Worm (Caenorhabditis elegans) whole organism, L2 larva: ENCODE results near the gene ZC53.2.

Experiments
- C34F6.9 ChIP-seq: fragments of 150-350 bp; optimal IDR thresholded peaks from 2 replicates; lab custom pipeline; 2014; ENCODE audit warnings: missing biosample characterization, missing genetic modification characterization
- F13H6.1 ChIP-seq: sonication (generic microtip); optimal IDR thresholded peaks from 2 replicates; lab custom pipeline; 2016; ENCODE audit warnings: missing genetic modification characterization, missing compliant biosample characterization
- R02D3.7 ChIP-seq: fragments of 150-350 bp; optimal IDR thresholded peaks from 2 replicates; lab custom pipeline; 2014; ENCODE audit warnings: missing biosample characterization, missing genetic modification characterization
- Y55F3AM.14 ChIP-seq: fragments of 200-800 bp; sonication (Bioruptor generic); optimal IDR thresholded peaks from 2 replicates; lab custom pipeline; 2018; ENCODE audit warnings: mild to moderate bottlenecking, missing genetic modification characterization, missing compliant biosample characterization
- ZK546.5 ChIP-seq: sonication (generic microtip); optimal IDR thresholded peaks from 2 replicates; lab custom pipeline; 2017; ENCODE audit warnings: missing biosample characterization, missing genetic modification characterization
- alr-1 ChIP-seq: fragments of 150-350 bp; optimal IDR thresholded peaks from 2 replicates; lab custom pipeline; 2014; ENCODE audit warnings: missing biosample characterization, missing genetic modification characterization
- aly-2 ChIP-seq: fragments of 150-350 bp; optimal IDR thresholded peaks from 2 replicates; lab custom pipeline; 2014; ENCODE audit warnings: missing biosample characterization, missing genetic modification characterization
- ama-1 ChIP-seq: fragments of 150-350 bp; optimal IDR thresholded peaks from 2 replicates; lab custom pipeline; 2018; ENCODE audit warnings: inconsistent platforms
- blmp-1 ChIP-seq: sonication (generic microtip); optimal IDR thresholded peaks from 2 replicates; lab custom pipeline; 2017; ENCODE audit warnings: missing genetic modification characterization, mild to moderate bottlenecking, missing compliant biosample characterization, antibody characterized with exemption, moderate library complexity; ENCODE audit not compliant: insufficient read depth
- ceh-16 ChIP-seq: fragments of 150-350 bp; optimal IDR thresholded peaks from 2 replicates; lab custom pipeline; 2014; ENCODE audit warnings: missing biosample characterization, missing genetic modification characterization
- ceh-82 ChIP-seq: fragments of 150-350 bp; optimal IDR thresholded peaks from 2 replicates; lab custom pipeline; 2014; ENCODE audit warnings: missing biosample characterization, missing genetic modification characterization
- crh-2 ChIP-seq: sonication (generic microtip); optimal IDR thresholded peaks from 2 replicates; lab custom pipeline; 2017; ENCODE audit warnings: missing biosample characterization, missing genetic modification characterization
- dmd-4 ChIP-seq: sonication (generic microtip); optimal IDR thresholded peaks from 2 replicates; lab custom pipeline; 2017; ENCODE audit warnings: missing biosample characterization, missing genetic modification characterization
- egl-27 ChIP-seq: sonication (generic microtip); optimal IDR thresholded peaks from 3 replicates; lab custom pipeline; 2017; ENCODE audit warnings: missing biosample characterization, missing genetic modification reagents, missing genetic modification characterization
- elt-1 ChIP-seq: fragments of 150-350 bp; optimal IDR thresholded peaks from 2 replicates; lab custom pipeline; 2014; ENCODE audit warnings: missing biosample characterization, missing genetic modification characterization
- elt-3 ChIP-seq: sonication (generic microtip); optimal IDR thresholded peaks from 2 replicates; lab custom pipeline; 2017; ENCODE audit warnings: missing biosample characterization, missing genetic modification characterization
- fos-1 ChIP-seq: fragments of 150-350 bp; optimal IDR thresholded peaks from 2 replicates; lab custom pipeline; 2014; ENCODE audit warnings: missing biosample characterization, missing genetic modification characterization
- gmeb-1 ChIP-seq: fragments of 150-350 bp; optimal IDR thresholded peaks from 2 replicates; lab custom pipeline; 2014; ENCODE audit warnings: missing biosample characterization, missing genetic modification characterization
- lin-11 ChIP-seq: fragments of 150-350 bp; sonication (generic microtip); optimal IDR thresholded peaks from 2 replicates; lab custom pipeline; 2014; ENCODE audit warnings: missing biosample characterization, missing genetic modification characterization, inconsistent platforms, mixed read lengths
- lin-13 ChIP-seq: fragments of 150-350 bp; optimal IDR thresholded peaks from 2 replicates; lab custom pipeline; 2014; ENCODE audit warnings: missing biosample characterization, missing genetic modification reagents, missing genetic modification characterization
- lin-39 ChIP-seq: fragments of 150-350 bp; optimal IDR thresholded peaks from 2 replicates; lab custom pipeline; 2014; ENCODE audit warnings: missing biosample characterization, missing genetic modification reagents, missing genetic modification characterization
- lsy-2 ChIP-seq, 2 experiments: fragments of 150-350 bp in 1 of 2; sonication (generic microtip) in 1 of 2; optimal IDR thresholded peaks; 2 replicates each; lab custom pipeline; 2014 to 2017; ENCODE audit warnings: missing biosample characterization in 2 of 2, missing genetic modification characterization in 2 of 2
- mab-5 ChIP-seq: fragments of 150-350 bp; optimal IDR thresholded peaks from 2 replicates; lab custom pipeline; 2014; ENCODE audit warnings: missing biosample characterization, missing genetic modification characterization
- mbf-1 ChIP-seq: sonication (generic microtip); optimal IDR thresholded peaks from 2 replicates; lab custom pipeline; 2017; ENCODE audit warnings: missing biosample characterization, missing genetic modification characterization
- mdl-1 ChIP-seq, 2 experiments: fragments of 150-350 bp in 1 of 2; sonication (generic microtip) in 1 of 2; optimal IDR thresholded peaks; 2 replicates each; lab custom pipeline; 2017; ENCODE audit warnings: missing biosample characterization in 2 of 2, missing genetic modification characterization in 2 of 2
- nhr-10 ChIP-seq: sonication (generic microtip); optimal IDR thresholded peaks from 2 replicates; lab custom pipeline; 2017; ENCODE audit warnings: missing biosample characterization, missing genetic modification characterization
- nhr-11 ChIP-seq: fragments of 150-350 bp; optimal IDR thresholded peaks from 2 replicates; lab custom pipeline; 2014; ENCODE audit warnings: missing biosample characterization, missing genetic modification characterization
- nhr-12 ChIP-seq: fragments of 150-350 bp; optimal IDR thresholded peaks from 2 replicates; lab custom pipeline; 2014; ENCODE audit warnings: missing biosample characterization, missing genetic modification characterization
- nhr-129 ChIP-seq: fragments of 150-350 bp; optimal IDR thresholded peaks from 2 replicates; lab custom pipeline; 2014; ENCODE audit warnings: missing biosample characterization, missing genetic modification characterization
- nhr-21 ChIP-seq: fragments of 150-350 bp; optimal IDR thresholded peaks from 2 replicates; lab custom pipeline; 2014; ENCODE audit warnings: missing biosample characterization, missing genetic modification characterization
- nhr-23 ChIP-seq: fragments of 150-350 bp; optimal IDR thresholded peaks from 2 replicates; lab custom pipeline; 2014; ENCODE audit warnings: missing biosample characterization, missing genetic modification reagents, missing genetic modification characterization
- nhr-237 ChIP-seq: fragments of 150-350 bp; optimal IDR thresholded peaks from 2 replicates; lab custom pipeline; 2014; ENCODE audit warnings: missing biosample characterization, missing genetic modification characterization
- nhr-25 ChIP-seq: fragments of 150-350 bp; sonication (generic microtip); optimal IDR thresholded peaks from 3 replicates; lab custom pipeline; 2014; ENCODE audit warnings: missing biosample characterization, missing genetic modification characterization
- nhr-6 ChIP-seq: fragments of 150-350 bp; optimal IDR thresholded peaks from 2 replicates; lab custom pipeline; 2014; ENCODE audit warnings: missing biosample characterization, missing genetic modification characterization
- nhr-77 ChIP-seq: fragments of 150-350 bp; optimal IDR thresholded peaks from 2 replicates; lab custom pipeline; 2014; ENCODE audit warnings: missing biosample characterization, missing genetic modification characterization
- peb-1 ChIP-seq: fragments of 150-350 bp; optimal IDR thresholded peaks from 2 replicates; lab custom pipeline; 2014; ENCODE audit warnings: missing biosample characterization, missing genetic modification characterization
- sem-4 ChIP-seq: fragments of 150-350 bp; optimal IDR thresholded peaks from 2 replicates; lab custom pipeline; 2014; ENCODE audit warnings: missing biosample characterization, missing genetic modification reagents, missing genetic modification characterization
- skn-1 ChIP-seq: sonication (generic microtip); optimal IDR thresholded peaks from 2 replicates; lab custom pipeline; 2017; ENCODE audit warnings: missing biosample characterization, missing genetic modification characterization
- sma-3 ChIP-seq: sonication (generic microtip); optimal IDR thresholded peaks from 2 replicates; lab custom pipeline; 2016; ENCODE audit warnings: missing genetic modification reagents, missing genetic modification characterization, missing compliant biosample characterization
- sma-9 ChIP-seq, 2 experiments: fragments of 150-350 bp in 1 of 2; sonication (generic microtip) in 1 of 2; optimal IDR thresholded peaks; 2 replicates each; lab custom pipeline; 2014 to 2016; ENCODE audit warnings: missing genetic modification characterization in 2 of 2, mild to moderate bottlenecking in 1 of 2, missing biosample characterization in 1 of 2, missing compliant biosample characterization in 1 of 2, missing genetic modification reagents in 1 of 2, moderate library complexity in 1 of 2
- snpc-4 ChIP-seq: fragments of 150-350 bp; optimal IDR thresholded peaks from 2 replicates; lab custom pipeline; 2014; ENCODE audit warnings: missing biosample characterization, missing genetic modification characterization
- unc-39 ChIP-seq: fragments of 150-350 bp; optimal IDR thresholded peaks from 2 replicates; lab custom pipeline; 2014; ENCODE audit warnings: missing biosample characterization, missing genetic modification characterization
- unc-55 ChIP-seq: fragments of 150-350 bp; sonication (generic microtip); optimal IDR thresholded peaks from 3 replicates; lab custom pipeline; 2014; ENCODE audit warnings: missing biosample characterization, missing genetic modification reagents, missing genetic modification characterization
- unc-62 ChIP-seq: fragments of 150-350 bp; optimal IDR thresholded peaks from 2 replicates; lab custom pipeline; 2014; ENCODE audit warnings: missing biosample characterization, missing genetic modification reagents, missing genetic modification characterization
- zag-1 ChIP-seq: fragments of 150-350 bp; optimal IDR thresholded peaks from 2 replicates; lab custom pipeline; 2014; ENCODE audit warnings: missing biosample characterization, missing genetic modification characterization
- ztf-1 ChIP-seq: fragments of 200-800 bp; sonication (Bioruptor generic); conservative IDR thresholded peaks from 2 replicates; pipeline ENCODE4 v1.3.6; 2022; ENCODE audit warnings: missing genetic modification characterization, missing compliant biosample characterization
- ztf-11 ChIP-seq: sonication (generic microtip); optimal IDR thresholded peaks from 2 replicates; lab custom pipeline; 2017; ENCODE audit warnings: missing biosample characterization, missing genetic modification characterization
- ztf-4 ChIP-seq: fragments of 150-350 bp; optimal IDR thresholded peaks from 2 replicates; lab custom pipeline; 2014; ENCODE audit warnings: missing biosample characterization, missing genetic modification characterization

ZC53.2 gene

ce11 chrX:1888445-1889035 lies 35.5 kb downstream of the ZC53.2 start (continued):
- TF ChIP-seq lsy-2 (tag; optimal IDR thresholded peaks at IDR 0.05; lab: Kevin White, UChicago): peak; percentile 50 to 82

DNA sequence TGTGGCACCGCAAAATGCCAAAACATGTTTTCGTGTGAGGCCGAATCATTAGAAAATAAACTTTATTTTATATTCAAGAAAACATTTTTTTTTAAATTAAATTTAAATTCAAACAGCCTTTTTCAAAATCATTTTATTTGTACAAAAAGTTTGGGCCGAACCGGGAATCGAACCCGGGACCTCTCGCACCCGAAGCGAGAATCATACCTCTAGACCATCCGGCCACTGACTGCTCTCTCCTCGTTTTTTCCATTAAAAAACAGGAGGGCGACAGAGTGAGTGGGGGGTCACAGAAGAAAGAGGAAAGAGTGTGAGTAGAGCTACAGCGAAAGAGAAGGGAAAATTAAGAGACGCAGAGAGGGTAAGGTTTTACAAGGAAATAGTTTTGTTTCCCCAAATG lies 43.4 kb downstream of the ZC53.2 start:
- no peak for TF ChIP-seq ZK546.5 (tag; lab: Kevin White, UChicago)
- TF ChIP-seq elt-1 (tag; lab: Kevin White, UChicago): no peak
- TF ChIP-seq Y55F3AM.14 (GFP tag; lab: Kevin White, UChicago): peak; percentile 14
- no peak for TF ChIP-seq nhr-77 (tag; lab: Kevin White, UChicago)
- TF ChIP-seq aly-2: no peak
- peak; percentile 32 for TF ChIP-seq snpc-4 (tag; lab: Kevin White, UChicago)
- TF ChIP-seq gmeb-1 (tag; lab: Kevin White, UChicago): peak; percentile 58
- no peak for TF ChIP-seq nhr-12 (tag; lab: Kevin White, UChicago)
- TF ChIP-seq sem-4 (tag; lab: Kevin White, UChicago): no peak
- TF ChIP-seq mdl-1 (tag; optimal IDR thresholded peaks at IDR 0.05; lab: Kevin White, UChicago): peak in 1 of 2 experiments; percentile 21
- TF ChIP-seq unc-55 (GFP tag; lab: Kevin White, UChicago): peak; percentile 71
- no peak for TF ChIP-seq unc-62
- no peak for TF ChIP-seq nhr-10 (tag; lab: Kevin White, UChicago)
- no peak for TF ChIP-seq nhr-237 (tag; lab: Kevin White, UChicago)
- no peak for TF ChIP-seq elt-3 (tag; lab: Kevin White, UChicago)
- TF ChIP-seq mab-5 (tag; lab: Kevin White, UChicago): no peak
- TF ChIP-seq zag-1 (tag; lab: Kevin White, UChicago): no peak
- TF ChIP-seq C34F6.9 (tag; lab: Kevin White, UChicago): peak; percentile 38
- TF ChIP-seq ceh-82 (tag; lab: Kevin White, UChicago): peak; percentile 5
- TF ChIP-seq dmd-4 (tag; lab: Kevin White, UChicago): no peak
- peak; percentile 42 for TF ChIP-seq fos-1 (tag; lab: Kevin White, UChicago)
- no peak for TF ChIP-seq skn-1 (tag; lab: Kevin White, UChicago)
- no peak for TF ChIP-seq lin-39 (tag; lab: Kevin White, UChicago)
- TF ChIP-seq crh-2 (tag; lab: Kevin White, UChicago): peak; percentile 36
- TF ChIP-seq nhr-23 (tag; lab: Kevin White, UChicago): no peak
- no peak for TF ChIP-seq ztf-11 (tag; lab: Kevin White, UChicago)
- peak; percentile 49 for TF ChIP-seq ceh-16
- TF ChIP-seq R02D3.7 (tag; lab: Kevin White, UChicago): no peak
- no peak for TF ChIP-seq nhr-6 (tag; lab: Kevin White, UChicago)
- TF ChIP-seq nhr-129 (tag; lab: Kevin White, UChicago): peak; percentile 74
- no peak for TF ChIP-seq ztf-4 (tag; lab: Kevin White, UChicago)
- no peak for TF ChIP-seq nhr-11
- peak; percentile 49 for TF ChIP-seq F13H6.1 (tag; lab: Kevin White, UChicago)
- TF ChIP-seq lin-13: peak; percentile 56
- no peak for TF ChIP-seq ztf-1 (GFP tag; lab: Robert Waterston, UW)
- peak; percentile 76 for TF ChIP-seq sma-9 (GFP tag; optimal IDR thresholded peaks at IDR 0.05; lab: Kevin White, UChicago)
- no peak for TF ChIP-seq sma-9 (tag; optimal IDR thresholded peaks at IDR 0.05; lab: Kevin White, UChicago)
- TF ChIP-seq alr-1 (tag; lab: Kevin White, UChicago): no peak
- peak; percentile 6 for TF ChIP-seq egl-27 (tag; lab: Kevin White, UChicago)
- TF ChIP-seq peb-1: no peak
- TF ChIP-seq sma-3 (GFP tag; lab: Kevin White, UChicago): peak; percentile 43
- TF ChIP-seq unc-39 (tag; lab: Kevin White, UChicago): no peak
- TF ChIP-seq lin-11 (tag; lab: Kevin White, UChicago): peak; percentile 49
- peak; percentile 50 to 79 for TF ChIP-seq lsy-2 (tag; optimal IDR thresholded peaks at IDR 0.05; lab: Kevin White, UChicago)
- TF ChIP-seq nhr-21 (tag; lab: Kevin White, UChicago): peak; percentile 33
- TF ChIP-seq blmp-1 (tag; lab: Kevin White, UChicago): no peak
- TF ChIP-seq ama-1: no peak
- no peak for TF ChIP-seq mbf-1 (tag; lab: Kevin White, UChicago)
- TF ChIP-seq nhr-25: no peak
